Fruit fly (Drosophila melanogaster) whole organism, embryonic: Measurements from ENCODE around the gene CG13309.

Source experiments
- Asciz ChIP-seq: fragments of 200-800 bp; sonication (Bioruptor generic); optimal IDR thresholded peaks from 2 replicates; lab custom pipeline; 2017; ENCODE audit warnings: missing biosample characterization, mild to moderate bottlenecking, missing genetic modification characterization, missing genetic modification reagents
- Atf-2 ChIP-seq: fragments of 200-800 bp; sonication (Bioruptor generic); optimal IDR thresholded peaks from 2 replicates; lab custom pipeline; 2016; ENCODE audit warnings: missing biosample characterization, missing genetic modification characterization
- B-H2 ChIP-seq: fragments of 200-800 bp; sonication (Bioruptor generic); optimal IDR thresholded peaks from 2 replicates; lab custom pipeline; 2018; ENCODE audit warnings: missing biosample characterization, mild to moderate bottlenecking, missing genetic modification characterization
- Bteb2 ChIP-seq: fragments of 200-800 bp; sonication (Bioruptor generic); optimal IDR thresholded peaks from 2 replicates; lab custom pipeline; 2016; ENCODE audit warnings: missing biosample characterization, missing genetic modification characterization
- CG10209 ChIP-seq: fragments of 200-800 bp; sonication (Bioruptor generic); optimal IDR thresholded peaks from 3 replicates; lab custom pipeline; 2017; ENCODE audit warnings: missing biosample characterization, mild to moderate bottlenecking, missing genetic modification characterization, missing genetic modification reagents
- CG10462 ChIP-seq: fragments of 200-800 bp; sonication (Bioruptor generic); optimal IDR thresholded peaks from 2 replicates; lab custom pipeline; 2016; ENCODE audit warnings: missing biosample characterization, missing genetic modification characterization
- CG16813 ChIP-seq: fragments of 200-800 bp; sonication (Bioruptor generic); IDR thresholded peaks from 3 replicates; pipeline ENCODE4 v1.3.6; 2022; ENCODE audit warnings: missing biosample characterization, missing genetic modification characterization; ENCODE audit not compliant: partially characterized antibody
- CG17186 ChIP-seq: fragments of 200-800 bp; sonication (Bioruptor generic); optimal IDR thresholded peaks from 3 replicates; lab custom pipeline; 2017; ENCODE audit warnings: missing biosample characterization, missing genetic modification reagents, missing genetic modification characterization
- CG17385 ChIP-seq: fragments of 200-800 bp; sonication (Bioruptor generic); optimal IDR thresholded peaks from 3 replicates; lab custom pipeline; 2018; ENCODE audit warnings: missing biosample characterization, mild to moderate bottlenecking, missing genetic modification characterization
- CG1792 ChIP-seq: fragments of 200-800 bp; sonication (Bioruptor generic); optimal IDR thresholded peaks from 2 replicates; lab custom pipeline; 2016; ENCODE audit warnings: missing biosample characterization, missing genetic modification characterization
- CG18599 ChIP-seq: fragments of 200-800 bp; sonication (Bioruptor generic); optimal IDR thresholded peaks from 3 replicates; lab custom pipeline; 2017; ENCODE audit warnings: missing biosample characterization, missing genetic modification characterization, mild to moderate bottlenecking, moderate library complexity, missing genetic modification reagents
- CG2129 ChIP-seq: fragments of 200-800 bp; sonication (Bioruptor generic); IDR thresholded peaks from 2 replicates; pipeline ENCODE4 v1.3.6; 2022; ENCODE audit warnings: missing biosample characterization, missing genetic modification characterization; ENCODE audit not compliant: partially characterized antibody
- CG2889 ChIP-seq: fragments of 200-800 bp; sonication (Bioruptor generic); IDR thresholded peaks from 3 replicates; pipeline ENCODE4 v1.3.6; 2022; ENCODE audit warnings: missing biosample characterization, missing genetic modification characterization
- CG31388 ChIP-seq: fragments of 200-800 bp; sonication (Bioruptor generic); optimal IDR thresholded peaks from 2 replicates; lab custom pipeline; 2016; ENCODE audit warnings: missing biosample characterization, missing genetic modification characterization
- CG33557 ChIP-seq: fragments of 200-800 bp; sonication (Bioruptor generic); optimal IDR thresholded peaks from 2 replicates; lab custom pipeline; 2019; ENCODE audit warnings: missing biosample characterization, mild to moderate bottlenecking, missing genetic modification characterization, moderate library complexity
- CG34224 ChIP-seq: fragments of 200-800 bp; sonication (Bioruptor generic); IDR thresholded peaks from 3 replicates; pipeline ENCODE4 v1.3.6; 2022; ENCODE audit warnings: missing biosample characterization, missing genetic modification characterization; ENCODE audit not compliant: partially characterized antibody
- CG4424 ChIP-seq: fragments of 200-800 bp; sonication (Bioruptor generic); optimal IDR thresholded peaks from 3 replicates; lab custom pipeline; 2016; ENCODE audit warnings: missing biosample characterization, missing genetic modification characterization
- CG4617 ChIP-seq: fragments of 200-800 bp; sonication (Bioruptor generic); optimal IDR thresholded peaks from 3 replicates; lab custom pipeline; 2016; ENCODE audit warnings: missing biosample characterization, missing genetic modification characterization, borderline replicate concordance
- CG5953 ChIP-seq: fragments of 200-800 bp; sonication (Bioruptor generic); IDR thresholded peaks from 2 replicates; pipeline ENCODE4 v1.3.6; 2022; ENCODE audit warnings: missing biosample characterization, missing genetic modification characterization
- CG6765 ChIP-seq: fragments of 200-800 bp; sonication (Bioruptor generic); optimal IDR thresholded peaks from 3 replicates; lab custom pipeline; 2017; ENCODE audit warnings: missing biosample characterization, mild to moderate bottlenecking, missing genetic modification characterization
- CG7556 ChIP-seq: fragments of 200-800 bp; sonication (Bioruptor generic); optimal IDR thresholded peaks from 2 replicates; lab custom pipeline; 2017; ENCODE audit warnings: missing biosample characterization, mild to moderate bottlenecking, missing genetic modification characterization
- CG7786 ChIP-seq: fragments of 200-800 bp; sonication (Bioruptor generic); optimal IDR thresholded peaks from 2 replicates; lab custom pipeline; 2016; ENCODE audit warnings: missing biosample characterization, missing genetic modification characterization
- CG7963 ChIP-seq: fragments of 200-800 bp; sonication (Bioruptor generic); IDR thresholded peaks from 3 replicates; pipeline ENCODE4 v1.3.6; 2022; ENCODE audit warnings: missing biosample characterization, missing genetic modification characterization; ENCODE audit not compliant: partially characterized antibody
- CG7987 ChIP-seq: fragments of 200-800 bp; sonication (Bioruptor generic); optimal IDR thresholded peaks from 2 replicates; lab custom pipeline; 2018; ENCODE audit warnings: missing biosample characterization, mild to moderate bottlenecking, missing genetic modification characterization, moderate library complexity
- CG8281 ChIP-seq: fragments of 200-800 bp; sonication (Bioruptor generic); optimal IDR thresholded peaks from 2 replicates; lab custom pipeline; 2018; ENCODE audit warnings: missing biosample characterization, mild to moderate bottlenecking, missing genetic modification characterization, moderate library complexity
- CG9817 ChIP-seq: fragments of 200-800 bp; sonication (Bioruptor generic); optimal IDR thresholded peaks from 2 replicates; lab custom pipeline; 2018; ENCODE audit warnings: missing biosample characterization, mild to moderate bottlenecking, missing genetic modification characterization, moderate library complexity
- CoRest ChIP-seq: fragments of 200-800 bp; sonication (Bioruptor generic); optimal IDR thresholded peaks from 3 replicates; lab custom pipeline; 2018; ENCODE audit warnings: missing biosample characterization, mild to moderate bottlenecking, missing genetic modification characterization, moderate library complexity
- Deaf1 ChIP-seq: fragments of 200-800 bp; optimal IDR thresholded peaks from 3 replicates; lab custom pipeline; 2019; ENCODE audit warnings: missing biosample characterization, mild to moderate bottlenecking, missing genetic modification characterization, moderate library complexity
- Fer3 ChIP-seq: fragments of 200-800 bp; sonication (Bioruptor generic); optimal IDR thresholded peaks from 2 replicates; lab custom pipeline; 2018; ENCODE audit warnings: missing biosample characterization, mild to moderate bottlenecking, missing genetic modification characterization, moderate library complexity
- HLH3B ChIP-seq: fragments of 200-800 bp; sonication (Bioruptor generic); IDR thresholded peaks from 2 replicates; pipeline ENCODE4 v1.3.6; 2022; ENCODE audit warnings: missing biosample characterization, missing genetic modification characterization
- Hsf ChIP-seq: fragments of 200-800 bp; sonication (Bioruptor generic); optimal IDR thresholded peaks from 3 replicates; lab custom pipeline; 2016; ENCODE audit warnings: missing biosample characterization, missing genetic modification characterization
- Lhr ChIP-seq: fragments of 200-800 bp; sonication (Bioruptor generic); optimal IDR thresholded peaks from 3 replicates; lab custom pipeline; 2017; ENCODE audit warnings: mild to moderate bottlenecking, missing biosample characterization, missing genetic modification reagents, missing genetic modification characterization
- NFAT ChIP-seq: fragments of 200-800 bp; sonication (Bioruptor generic); IDR thresholded peaks from 2 replicates; pipeline ENCODE4 v1.3.6; 2022; ENCODE audit warnings: missing biosample characterization, missing genetic modification characterization
- Oli ChIP-seq: fragments of 200-800 bp; sonication (Bioruptor generic); optimal IDR thresholded peaks from 2 replicates; lab custom pipeline; 2018; ENCODE audit warnings: missing biosample characterization, mild to moderate bottlenecking, missing genetic modification characterization, moderate library complexity
- abd-A ChIP-seq: fragments of 200-800 bp; sonication (Bioruptor generic); optimal IDR thresholded peaks from 3 replicates; lab custom pipeline; 2019; ENCODE audit warnings: missing biosample characterization, mild to moderate bottlenecking, missing genetic modification characterization, moderate library complexity
- br ChIP-seq: fragments of >200 bp; optimal IDR thresholded peaks from 2 replicates; lab custom pipeline; 2017
- cato ChIP-seq: fragments of 200-800 bp; sonication (Bioruptor generic); optimal IDR thresholded peaks from 2 replicates; lab custom pipeline; 2016; ENCODE audit warnings: missing biosample characterization, missing genetic modification characterization, borderline replicate concordance
- da ChIP-seq: fragments of 200-800 bp; sonication (Bioruptor generic); optimal IDR thresholded peaks from 2 replicates; lab custom pipeline; 2016; ENCODE audit warnings: missing biosample characterization, missing genetic modification characterization
- dati ChIP-seq: fragments of 200-800 bp; sonication (Bioruptor generic); IDR thresholded peaks from 2 replicates; pipeline ENCODE4 v1.3.6; 2022; ENCODE audit warnings: missing biosample characterization, missing genetic modification characterization
- esg ChIP-seq: fragments of 200-800 bp; sonication (Bioruptor generic); conservative IDR thresholded peaks from 2 replicates; pipeline ENCODE4 v1.3.6; 2022; ENCODE audit warnings: missing biosample characterization, missing genetic modification characterization
- gem ChIP-seq: fragments of 200-800 bp; sonication (Bioruptor generic); optimal IDR thresholded peaks from 2 replicates; lab custom pipeline; 2019; ENCODE audit warnings: missing biosample characterization, mild to moderate bottlenecking, missing genetic modification characterization, moderate library complexity
- gsb-n ChIP-seq: fragments of 200-800 bp; sonication (Bioruptor generic); optimal IDR thresholded peaks from 3 replicates; lab custom pipeline; 2018; ENCODE audit warnings: missing biosample characterization, mild to moderate bottlenecking, missing genetic modification characterization
- gt ChIP-seq: fragments of 200-800 bp; sonication (Bioruptor generic); IDR thresholded peaks from 2 replicates; pipeline ENCODE4 v1.3.6; 2022; ENCODE audit warnings: missing biosample characterization, missing genetic modification characterization
- hth ChIP-seq: fragments of >200 bp; optimal IDR thresholded peaks from 2 replicates; lab custom pipeline; 2017; ENCODE audit warnings: inconsistent platforms
- ind ChIP-seq: fragments of 200-800 bp; sonication (Bioruptor generic); optimal IDR thresholded peaks from 3 replicates; lab custom pipeline; 2016; ENCODE audit warnings: missing biosample characterization, missing genetic modification characterization
- jumu ChIP-seq: fragments of 200-800 bp; sonication (Bioruptor generic); optimal IDR thresholded peaks from 3 replicates; lab custom pipeline; 2016; ENCODE audit warnings: missing biosample characterization, missing genetic modification characterization
- mam ChIP-seq: fragments of 200-800 bp; sonication (Bioruptor generic); optimal IDR thresholded peaks from 3 replicates; lab custom pipeline; 2016; ENCODE audit warnings: missing biosample characterization, missing genetic modification characterization
- mld ChIP-seq: fragments of 200-800 bp; sonication (Bioruptor generic); IDR thresholded peaks from 3 replicates; pipeline ENCODE4 v1.3.6; 2022; ENCODE audit warnings: missing biosample characterization, missing genetic modification characterization; ENCODE audit not compliant: partially characterized antibody
- toy ChIP-seq: fragments of 200-800 bp; sonication (Bioruptor generic); IDR thresholded peaks from 2 replicates; pipeline ENCODE4 v1.3.6; 2022; ENCODE audit warnings: missing biosample characterization, missing genetic modification characterization
- wdn ChIP-seq: fragments of 200-800 bp; sonication (Bioruptor generic); IDR thresholded peaks from 2 replicates; pipeline ENCODE4 v1.3.6; 2022; ENCODE audit warnings: missing biosample characterization, missing genetic modification characterization
- yki ChIP-seq: fragments of >200 bp; optimal IDR thresholded peaks from 3 replicates; lab custom pipeline; 2018

CG13309 gene

dm6 chr3L:8765493-8765892 lies 44.7 kb upstream of the CG13309 start (continued):
- TF ChIP-seq da (GFP tag; lab: Kevin White, UChicago) (no peak), CG17385 (GFP tag; lab: Kevin White, UChicago) (no peak), Asciz (GFP tag; lab: Kevin White, UChicago) (no peak), CG9817 (tag; lab: Kevin White, UChicago) (no peak), CG7987 (no peak), CoRest (tag; lab: Kevin White, UChicago) (no peak), CG4424 (no peak), CG16813 (GFP tag; lab: Robert Waterston, UW) (no peak), esg (GFP tag; lab: Robert Waterston, UW) (peak; percentile 14; the same call in 1 of the 2 replicates), Oli (tag; lab: Kevin White, UChicago) (no peak), CG6765 (no peak), HLH3B (GFP tag; lab: Robert Waterston, UW) (peak; percentile 40), CG10462 (no peak), B-H2 (no peak), CG10209 (GFP tag; lab: Kevin White, UChicago) (no peak), jumu (GFP tag; lab: Kevin White, UChicago) (no peak), mam (GFP tag; lab: Kevin White, UChicago) (no peak), CG7556 (GFP tag; lab: Kevin White, UChicago) (no peak), abd-A (tag; lab: Kevin White, UChicago) (no peak), CG7963 (GFP tag; lab: Robert Waterston, UW) (no peak), CG7786 (GFP tag; lab: Kevin White, UChicago) (no peak), gem (tag; lab: Kevin White, UChicago) (no peak), CG18599 (no peak), CG33557 (GFP tag; lab: Kevin White, UChicago) (no peak), Atf-2 (GFP tag; lab: Kevin White, UChicago) (no peak), mld (GFP tag; lab: Robert Waterston, UW) (no peak), Deaf1 (no peak), CG2129 (GFP tag; lab: Robert Waterston, UW) (no peak), gt (GFP tag; lab: Robert Waterston, UW) (no peak; the same call in 1 of the 2 replicates), wdn (GFP tag; lab: Robert Waterston, UW) (no peak), CG17186 (GFP tag; lab: Kevin White, UChicago) (no peak), toy (no peak), Lhr (no peak), hth (lab: Kevin White, UChicago) (no peak), CG34224 (GFP tag; lab: Robert Waterston, UW) (no peak), cato (GFP tag; lab: Kevin White, UChicago) (no peak), Fer3 (tag; lab: Kevin White, UChicago) (no peak), CG4617 (GFP tag; lab: Kevin White, UChicago) (no peak), CG1792 (no peak), Hsf (no peak), br (no peak), dati (GFP tag; lab: Robert Waterston, UW) (peak; percentile 47; the same call in 1 of the 2 replicates), CG5953 (GFP tag; lab: Robert Waterston, UW) (peak; percentile 59), gsb-n (tag; lab: Kevin White, UChicago) (peak; percentile 77), CG31388 (GFP tag; lab: Kevin White, UChicago) (no peak), NFAT (no peak), CG8281 (tag; lab: Kevin White, UChicago) (no peak), ind (GFP tag; lab: Kevin White, UChicago) (no peak), yki (lab: Kevin White, UChicago) (no peak), CG2889 (GFP tag; lab: Robert Waterston, UW) (0 out of 3 replicates have a peak, but pooled peaks have one; percentile 37), Bteb2 (GFP tag; lab: Kevin White, UChicago) (no peak)
